Fruit fly (Drosophila melanogaster) whole organism, embryonic: ENCODE measurements around the gene CG3123.

Experiments used
- Ada2b ChIP-seq: fragments of 200-800 bp; sonication (Bioruptor generic); IDR thresholded peaks from 2 replicates; pipeline ENCODE4 v1.3.6; 2022; ENCODE audit warnings: missing biosample characterization, missing genetic modification characterization
- BEAF-32 ChIP-seq: fragments of 200-800 bp; sonication (Bioruptor generic); optimal IDR thresholded peaks from 3 replicates; lab custom pipeline; 2017; ENCODE audit warnings: missing biosample characterization, missing genetic modification characterization, mild to moderate bottlenecking, moderate library complexity, missing genetic modification reagents
- CG10431 ChIP-seq: fragments of 200-800 bp; sonication (Bioruptor generic); optimal IDR thresholded peaks from 3 replicates; lab custom pipeline; 2018; ENCODE audit warnings: missing biosample characterization, mild to moderate bottlenecking, missing genetic modification characterization
- CG11085 ChIP-seq: fragments of 200-800 bp; sonication (Bioruptor generic); IDR thresholded peaks from 2 replicates; pipeline ENCODE4 v1.3.6; 2022; ENCODE audit warnings: missing biosample characterization, missing genetic modification characterization
- CG14860 ChIP-seq: fragments of 200-800 bp; sonication (Bioruptor generic); IDR thresholded peaks from 3 replicates; pipeline ENCODE4 v1.3.6; 2022; ENCODE audit warnings: missing biosample characterization, missing genetic modification characterization; ENCODE audit not compliant: partially characterized antibody
- CG15601 ChIP-seq: fragments of 200-800 bp; sonication (Bioruptor generic); optimal IDR thresholded peaks from 3 replicates; lab custom pipeline; 2019; ENCODE audit warnings: missing biosample characterization, mild to moderate bottlenecking, missing genetic modification characterization, moderate library complexity
- CG16779 ChIP-seq: fragments of 200-800 bp; sonication (Bioruptor generic); IDR thresholded peaks from 2 replicates; pipeline ENCODE4 v1.3.6; 2022; ENCODE audit warnings: missing biosample characterization, missing genetic modification characterization
- CG16813 ChIP-seq: fragments of 200-800 bp; sonication (Bioruptor generic); IDR thresholded peaks from 3 replicates; pipeline ENCODE4 v1.3.6; 2022; ENCODE audit warnings: missing biosample characterization, missing genetic modification characterization; ENCODE audit not compliant: partially characterized antibody
- CG1792 ChIP-seq: fragments of 200-800 bp; sonication (Bioruptor generic); optimal IDR thresholded peaks from 2 replicates; lab custom pipeline; 2016; ENCODE audit warnings: missing biosample characterization, missing genetic modification characterization
- CG2129 ChIP-seq: fragments of 200-800 bp; sonication (Bioruptor generic); IDR thresholded peaks from 2 replicates; pipeline ENCODE4 v1.3.6; 2022; ENCODE audit warnings: missing biosample characterization, missing genetic modification characterization; ENCODE audit not compliant: partially characterized antibody
- CG2889 ChIP-seq: fragments of 200-800 bp; sonication (Bioruptor generic); IDR thresholded peaks from 3 replicates; pipeline ENCODE4 v1.3.6; 2022; ENCODE audit warnings: missing biosample characterization, missing genetic modification characterization
- CG3065 ChIP-seq: fragments of 200-800 bp; sonication (Bioruptor generic); optimal IDR thresholded peaks from 2 replicates; lab custom pipeline; 2016; ENCODE audit warnings: missing biosample characterization, missing genetic modification characterization
- CG31365 ChIP-seq: fragments of 200-800 bp; sonication (Bioruptor generic); optimal IDR thresholded peaks from 2 replicates; lab custom pipeline; 2018; ENCODE audit warnings: missing biosample characterization, mild to moderate bottlenecking, missing genetic modification characterization
- CG32767 ChIP-seq: fragments of 200-800 bp; sonication (Bioruptor generic); IDR thresholded peaks from 2 replicates; pipeline ENCODE4 v1.3.6; 2022; ENCODE audit warnings: missing biosample characterization, missing genetic modification characterization
- CG3995 ChIP-seq: fragments of 200-800 bp; sonication (Bioruptor generic); optimal IDR thresholded peaks from 3 replicates; lab custom pipeline; 2016; ENCODE audit warnings: missing biosample characterization, missing genetic modification characterization
- CG42726 ChIP-seq: fragments of 200-800 bp; sonication (Bioruptor generic); IDR thresholded peaks from 2 replicates; pipeline ENCODE4 v1.3.6; 2022; ENCODE audit warnings: missing biosample characterization, missing genetic modification characterization; ENCODE audit not compliant: partially characterized antibody
- CG6254 ChIP-seq: fragments of 200-800 bp; sonication (Bioruptor generic); optimal IDR thresholded peaks from 3 replicates; lab custom pipeline; 2017; ENCODE audit warnings: mild to moderate bottlenecking, missing biosample characterization, missing genetic modification reagents, missing genetic modification characterization
- CG7745 ChIP-seq: fragments of 200-800 bp; sonication (Bioruptor generic); optimal IDR thresholded peaks from 2 replicates; lab custom pipeline; 2018; ENCODE audit warnings: missing biosample characterization, mild to moderate bottlenecking, missing genetic modification characterization, moderate library complexity
- CoRest ChIP-seq: fragments of 200-800 bp; sonication (Bioruptor generic); optimal IDR thresholded peaks from 3 replicates; lab custom pipeline; 2018; ENCODE audit warnings: missing biosample characterization, mild to moderate bottlenecking, missing genetic modification characterization, moderate library complexity
- Dek ChIP-seq: fragments of 200-800 bp; sonication (Bioruptor generic); optimal IDR thresholded peaks from 3 replicates; lab custom pipeline; 2019; ENCODE audit warnings: missing biosample characterization, mild to moderate bottlenecking, missing genetic modification characterization, moderate library complexity
- Doc3 ChIP-seq: fragments of 200-800 bp; sonication (Bioruptor generic); IDR thresholded peaks from 3 replicates; pipeline ENCODE4 v1.3.6; 2022; ENCODE audit warnings: missing biosample characterization, missing genetic modification characterization; ENCODE audit not compliant: partially characterized antibody
- Elba2 ChIP-seq: fragments of 200-800 bp; sonication (Bioruptor generic); optimal IDR thresholded peaks from 3 replicates; lab custom pipeline; 2016; ENCODE audit warnings: missing biosample characterization, missing genetic modification characterization
- Fer1 ChIP-seq: fragments of 200-800 bp; sonication (Bioruptor generic); optimal IDR thresholded peaks from 2 replicates; lab custom pipeline; 2017; ENCODE audit warnings: missing biosample characterization, mild to moderate bottlenecking, missing genetic modification characterization
- Fer2 ChIP-seq: fragments of 200-800 bp; sonication (Bioruptor generic); optimal IDR thresholded peaks from 2 replicates; lab custom pipeline; 2018; ENCODE audit warnings: missing biosample characterization, mild to moderate bottlenecking, missing genetic modification characterization, moderate library complexity
- HHEX ChIP-seq: fragments of 200-800 bp; sonication (Bioruptor generic); optimal IDR thresholded peaks from 3 replicates; lab custom pipeline; 2017; ENCODE audit warnings: missing biosample characterization, mild to moderate bottlenecking, missing genetic modification characterization, missing genetic modification reagents
- Hr3 ChIP-seq: fragments of 200-800 bp; sonication (Bioruptor generic); optimal IDR thresholded peaks from 3 replicates; lab custom pipeline; 2016; ENCODE audit warnings: missing biosample characterization, missing genetic modification characterization
- Mes4 ChIP-seq: fragments of 200-800 bp; sonication (Bioruptor generic); optimal IDR thresholded peaks from 2 replicates; lab custom pipeline; 2016; ENCODE audit warnings: missing biosample characterization, missing genetic modification characterization
- Oaz ChIP-seq: fragments of 200-800 bp; sonication (Bioruptor generic); IDR thresholded peaks from 2 replicates; pipeline ENCODE4 v1.3.6; 2022; ENCODE audit warnings: missing biosample characterization, missing genetic modification characterization
- Opbp ChIP-seq: fragments of 200-800 bp; sonication (Bioruptor generic); IDR thresholded peaks from 3 replicates; pipeline ENCODE4 v1.3.6; 2022; ENCODE audit warnings: missing biosample characterization, missing genetic modification characterization; ENCODE audit not compliant: partially characterized antibody
- Poxn ChIP-seq: fragments of 200-800 bp; sonication (Bioruptor generic); IDR thresholded peaks from 2 replicates; pipeline ENCODE4 v1.3.6; 2022; ENCODE audit warnings: missing biosample characterization, missing genetic modification characterization
- Scr ChIP-seq: fragments of 200-800 bp; sonication (Bioruptor generic); IDR thresholded peaks from 2 replicates; pipeline ENCODE4 v1.3.6; 2022; ENCODE audit warnings: missing biosample characterization, missing genetic modification characterization; ENCODE audit not compliant: partially characterized antibody
- Xrp1 ChIP-seq: fragments of 200-800 bp; sonication (Bioruptor generic); IDR thresholded peaks from 2 replicates; pipeline ENCODE4 v1.3.6; 2022; ENCODE audit warnings: missing biosample characterization, missing genetic modification characterization
- ac ChIP-seq: fragments of 200-800 bp; sonication (Bioruptor generic); optimal IDR thresholded peaks from 3 replicates; lab custom pipeline; 2017; ENCODE audit warnings: missing biosample characterization, mild to moderate bottlenecking, missing genetic modification characterization
- gce ChIP-seq: fragments of 200-800 bp; sonication (Bioruptor generic); IDR thresholded peaks from 3 replicates; pipeline ENCODE4 v1.3.6; 2022; ENCODE audit warnings: missing biosample characterization, missing genetic modification characterization
- gcm ChIP-seq: fragments of 200-800 bp; sonication (Bioruptor generic); optimal IDR thresholded peaks from 2 replicates; lab custom pipeline; 2019; ENCODE audit warnings: missing biosample characterization, mild to moderate bottlenecking, missing genetic modification characterization, moderate library complexity
- her ChIP-seq: fragments of 200-800 bp; sonication (Bioruptor generic); optimal IDR thresholded peaks from 2 replicates; lab custom pipeline; 2016; ENCODE audit warnings: missing biosample characterization, missing genetic modification characterization
- hth ChIP-seq: fragments of >200 bp; optimal IDR thresholded peaks from 2 replicates; lab custom pipeline; 2017; ENCODE audit warnings: inconsistent platforms
- kni ChIP-seq: fragments of 200-800 bp; sonication (Bioruptor generic); optimal IDR thresholded peaks from 3 replicates; lab custom pipeline; 2017; ENCODE audit warnings: mild to moderate bottlenecking, missing biosample characterization, missing genetic modification reagents, missing genetic modification characterization
- lab ChIP-seq: fragments of 200-800 bp; sonication (Bioruptor generic); optimal IDR thresholded peaks from 3 replicates; lab custom pipeline; 2017; ENCODE audit warnings: missing biosample characterization, missing genetic modification characterization, mild to moderate bottlenecking, moderate library complexity, missing genetic modification reagents
- maf-S ChIP-seq: fragments of 200-800 bp; sonication (Bioruptor generic); optimal IDR thresholded peaks from 2 replicates; lab custom pipeline; 2016; ENCODE audit warnings: missing biosample characterization, missing genetic modification characterization
- mirr ChIP-seq: fragments of 200-800 bp; sonication (Bioruptor generic); optimal IDR thresholded peaks from 3 replicates; lab custom pipeline; 2018; ENCODE audit warnings: missing biosample characterization, mild to moderate bottlenecking, missing genetic modification characterization
- phol ChIP-seq: fragments of 200-800 bp; sonication (Bioruptor generic); optimal IDR thresholded peaks from 3 replicates; lab custom pipeline; 2018; ENCODE audit warnings: missing biosample characterization, mild to moderate bottlenecking, missing genetic modification characterization, moderate library complexity
- pum ChIP-seq: fragments of 200-800 bp; sonication (Bioruptor generic); optimal IDR thresholded peaks from 2 replicates; lab custom pipeline; 2016; ENCODE audit warnings: missing biosample characterization, missing genetic modification characterization
- shn ChIP-seq: fragments of 200-800 bp; sonication (Bioruptor generic); optimal IDR thresholded peaks from 3 replicates; lab custom pipeline; 2016; ENCODE audit warnings: missing biosample characterization, missing genetic modification characterization
- sna ChIP-seq: fragments of 200-800 bp; sonication (Bioruptor generic); IDR thresholded peaks from 2 replicates; pipeline ENCODE4 v1.3.6; 2022; ENCODE audit warnings: missing biosample characterization, missing genetic modification characterization; ENCODE audit not compliant: partially characterized antibody
- unpg ChIP-seq: fragments of 200-800 bp; sonication (Bioruptor generic); optimal IDR thresholded peaks from 3 replicates; lab custom pipeline; 2018; ENCODE audit warnings: missing biosample characterization, mild to moderate bottlenecking, missing genetic modification characterization, moderate library complexity
- vvl ChIP-seq: fragments of 200-800 bp; sonication (Bioruptor generic); IDR thresholded peaks from 2 replicates; pipeline ENCODE4 v1.3.6; 2022; ENCODE audit warnings: missing biosample characterization, missing genetic modification characterization
- zfh1 ChIP-seq: fragments of 200-800 bp; sonication (Bioruptor generic); IDR thresholded peaks from 3 replicates; pipeline ENCODE4 v1.3.6; 2022; ENCODE audit warnings: missing biosample characterization, missing genetic modification characterization

CG3123 gene

dm6 chr2L:2874542-2875194, 49.4 kb upstream of the CG3123 start, which contains the start of gene CG8814 (continued):
- TF ChIP-seq ac (GFP tag; lab: Kevin White, UChicago) (no peak), Poxn (GFP tag; lab: Robert Waterston, UW) (no peak), CG16813 (peak; percentile 85), CG3065 (GFP tag; lab: Kevin White, UChicago) (no peak), unpg (peak; percentile 13), phol (tag; lab: Kevin White, UChicago) (peak; percentile 88), hth (lab: Kevin White, UChicago) (no peak), CG11085 (GFP tag; lab: Robert Waterston, UW) (peak; percentile 69), Ada2b (GFP tag; lab: Robert Waterston, UW) (peak; percentile 56), Xrp1 (GFP tag; lab: Robert Waterston, UW) (peak; percentile 28; the same call in 1 of the 2 replicates), Doc3 (GFP tag; lab: Robert Waterston, UW) (peak; percentile 66; the same call in 2 of the 3 replicates), CG15601 (peak; percentile 68), vvl (GFP tag; lab: Robert Waterston, UW) (peak; percentile 43; the same call in 1 of the 2 replicates), shn (GFP tag; lab: Kevin White, UChicago) (no peak), BEAF-32 (GFP tag; lab: Kevin White, UChicago) (peak; percentile 97), Elba2 (GFP tag; lab: Kevin White, UChicago) (no peak), Oaz (0 out of 2 replicates have a peak, but pooled peaks have one; percentile 29), CG2129 (peak; percentile 68), Scr (GFP tag; lab: Robert Waterston, UW) (peak; percentile 87), HHEX (GFP tag; lab: Kevin White, UChicago) (peak; percentile 48), CG42726 (GFP tag; lab: Robert Waterston, UW) (0 out of 2 replicates have a peak, but pooled peaks have one; percentile 14), gce (GFP tag; lab: Robert Waterston, UW) (no peak), CG2889 (no peak), CoRest (peak; percentile 87), CG7745 (no peak), CG31365 (tag; lab: Kevin White, UChicago) (no peak), Opbp (GFP tag; lab: Robert Waterston, UW) (peak; percentile 69), Fer1 (peak; percentile 8), CG16779 (no peak), gcm (peak; percentile 51), CG6254 (GFP tag; lab: Kevin White, UChicago) (no peak), pum (GFP tag; lab: Kevin White, UChicago) (no peak), CG3995 (peak; percentile 62), Mes4 (GFP tag; lab: Kevin White, UChicago) (no peak), CG14860 (peak; percentile 56; the same call in 1 of the 3 replicates), zfh1 (GFP tag; lab: Robert Waterston, UW) (peak; percentile 64), lab (peak; percentile 75), mirr (GFP tag; lab: Kevin White, UChicago) (no peak), Hr3 (GFP tag; lab: Kevin White, UChicago) (peak; percentile 74), CG1792 (no peak), Dek (tag; lab: Kevin White, UChicago) (peak; percentile 75), CG10431 (GFP tag; lab: Kevin White, UChicago) (no peak), sna (GFP tag; lab: Robert Waterston, UW) (no peak), CG32767 (GFP tag; lab: Robert Waterston, UW) (no peak; the same call in 1 of the 2 replicates), her (GFP tag; lab: Kevin White, UChicago) (peak; percentile 21), maf-S (GFP tag; lab: Kevin White, UChicago) (peak; percentile 42), Fer2 (peak; percentile 18), kni (GFP tag; lab: Kevin White, UChicago) (peak; percentile 33)
